Fruit fly (Drosophila melanogaster): ENCODE data around the gene CG42487.

- no peak for TF ChIP-seq CG8478 (optimal IDR thresholded peaks at IDR 0.05)
- TF ChIP-seq CTCF (optimal IDR thresholded peaks at IDR 0.05) = no peak
Observed at dm6 chr3R:27919385-27919789, 39.7 kb downstream of the CG42487 start, which contains the start of gene Boh1.

Data from S2 (cell line).